Worm (Caenorhabditis elegans): ENCODE data around the gene K02D10.1.

DNA sequence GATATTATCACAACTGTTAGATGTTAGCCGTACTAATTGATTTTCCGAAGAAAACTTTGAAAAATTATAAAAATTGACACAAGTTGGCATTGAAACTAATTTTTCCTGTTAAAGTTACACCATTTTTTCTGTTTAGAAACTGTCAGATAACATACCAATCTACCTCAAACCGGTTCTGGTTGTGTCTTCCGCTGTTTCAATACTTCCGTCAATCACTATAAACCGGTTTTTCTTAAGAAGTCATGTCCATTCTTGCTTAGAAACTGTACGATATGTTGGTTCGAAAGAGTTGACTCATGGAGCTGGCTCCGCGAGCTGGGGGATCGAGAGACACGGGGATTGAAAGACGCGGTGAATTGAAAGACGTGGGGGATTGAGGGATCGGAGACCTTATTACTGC lies 907 bp downstream of the K02D10.1 start:
- TF ChIP-seq nhr-76 (tag; optimal IDR thresholded peaks at IDR 0.05) (no peak), mab-5 (tag; optimal IDR thresholded peaks at IDR 0.05) (no peak), nhr-12 (tag; optimal IDR thresholded peaks at IDR 0.05) (no peak), blmp-1 (tag; optimal IDR thresholded peaks at IDR 0.05) (no peak), ham-2 (GFP tag; optimal IDR thresholded peaks at IDR 0.05) (no peak), lsy-2 (tag; optimal IDR thresholded peaks at IDR 0.05) (no peak), pha-4 (tag; optimal IDR thresholded peaks at IDR 0.05) (no peak), ztf-11 (tag; optimal IDR thresholded peaks at IDR 0.05) (no peak), mep-1 (tag; optimal IDR thresholded peaks at IDR 0.05) (no peak), elt-3 (tag; optimal IDR thresholded peaks at IDR 0.05) (no peak), sem-2 (GFP tag; optimal IDR thresholded peaks at IDR 0.05) (no peak), lin-32 (GFP tag; optimal IDR thresholded peaks at IDR 0.05) (no peak), mls-2 (tag; optimal IDR thresholded peaks at IDR 0.05) (no peak), nhr-28 (tag; optimal IDR thresholded peaks at IDR 0.05) (no peak)

Measured in whole organism, mixed stage, embryonic.